Fruit fly (Drosophila melanogaster) whole organism, embryonic: ENCODE data around the gene Rpp30.

Experiments
- BEAF-32 ChIP-seq: fragments of 200-800 bp; sonication (Bioruptor generic); optimal IDR thresholded peaks from 3 replicates; lab custom pipeline; 2017; ENCODE audit warnings: missing biosample characterization, missing genetic modification characterization, mild to moderate bottlenecking, moderate library complexity, missing genetic modification reagents
- BtbVII ChIP-seq: fragments of 200-800 bp; sonication (Bioruptor generic); optimal IDR thresholded peaks from 3 replicates; lab custom pipeline; 2017; ENCODE audit warnings: missing biosample characterization, mild to moderate bottlenecking, missing genetic modification characterization
- CG12219 ChIP-seq: fragments of 200-800 bp; sonication (Bioruptor generic); optimal IDR thresholded peaks from 3 replicates; lab custom pipeline; 2018; ENCODE audit warnings: missing biosample characterization, mild to moderate bottlenecking, missing genetic modification characterization
- CG12659 ChIP-seq: fragments of 200-800 bp; sonication (Bioruptor generic); optimal IDR thresholded peaks from 3 replicates; lab custom pipeline; 2017; ENCODE audit warnings: mild to moderate bottlenecking, missing biosample characterization, missing genetic modification reagents, missing genetic modification characterization
- CG13894 ChIP-seq: fragments of 200-800 bp; sonication (Bioruptor generic); optimal IDR thresholded peaks from 3 replicates; lab custom pipeline; 2018; ENCODE audit warnings: missing biosample characterization, mild to moderate bottlenecking, missing genetic modification characterization, moderate library complexity
- CG14860 ChIP-seq: fragments of 200-800 bp; sonication (Bioruptor generic); IDR thresholded peaks from 3 replicates; pipeline ENCODE4 v1.3.6; 2022; ENCODE audit warnings: missing biosample characterization, missing genetic modification characterization; ENCODE audit not compliant: partially characterized antibody
- CG1529 ChIP-seq: fragments of 200-800 bp; sonication (Bioruptor generic); optimal IDR thresholded peaks from 3 replicates; lab custom pipeline; 2018; ENCODE audit warnings: missing biosample characterization, missing genetic modification characterization
- CG15601 ChIP-seq: fragments of 200-800 bp; sonication (Bioruptor generic); optimal IDR thresholded peaks from 3 replicates; lab custom pipeline; 2019; ENCODE audit warnings: missing biosample characterization, mild to moderate bottlenecking, missing genetic modification characterization, moderate library complexity
- CG18476 ChIP-seq: fragments of 200-800 bp; sonication (Bioruptor generic); optimal IDR thresholded peaks from 2 replicates; lab custom pipeline; 2016; ENCODE audit warnings: missing biosample characterization, mild to moderate bottlenecking, missing genetic modification characterization
- CG2116 ChIP-seq: fragments of 200-800 bp; sonication (Bioruptor generic); optimal IDR thresholded peaks from 3 replicates; lab custom pipeline; 2018; ENCODE audit warnings: missing biosample characterization, mild to moderate bottlenecking, missing genetic modification characterization
- CG2120 ChIP-seq: fragments of 200-800 bp; sonication (Bioruptor generic); optimal IDR thresholded peaks from 3 replicates; lab custom pipeline; 2016; ENCODE audit warnings: missing biosample characterization, missing genetic modification characterization
- CG2129 ChIP-seq: fragments of 200-800 bp; sonication (Bioruptor generic); IDR thresholded peaks from 2 replicates; pipeline ENCODE4 v1.3.6; 2022; ENCODE audit warnings: missing biosample characterization, missing genetic modification characterization; ENCODE audit not compliant: partially characterized antibody
- CG32772 ChIP-seq: fragments of 200-800 bp; sonication (Bioruptor generic); IDR thresholded peaks from 2 replicates; pipeline ENCODE4 v1.3.6; 2022; ENCODE audit warnings: missing biosample characterization, missing genetic modification characterization
- CG33213 ChIP-seq: fragments of 200-800 bp; sonication (Bioruptor generic); optimal IDR thresholded peaks from 3 replicates; lab custom pipeline; 2016; ENCODE audit warnings: missing biosample characterization, missing genetic modification characterization
- CG34376 ChIP-seq: fragments of 200-800 bp; sonication (Bioruptor generic); optimal IDR thresholded peaks from 2 replicates; lab custom pipeline; 2018; ENCODE audit warnings: missing biosample characterization, mild to moderate bottlenecking, missing genetic modification characterization
- CG4282 ChIP-seq: fragments of 200-800 bp; sonication (Bioruptor generic); optimal IDR thresholded peaks from 2 replicates; lab custom pipeline; 2016; ENCODE audit warnings: missing biosample characterization, missing genetic modification characterization
- CG7271 ChIP-seq: fragments of 200-800 bp; sonication (Bioruptor generic); optimal IDR thresholded peaks from 2 replicates; lab custom pipeline; 2018; ENCODE audit warnings: missing biosample characterization, mild to moderate bottlenecking, missing genetic modification characterization, moderate library complexity
- CG7556 ChIP-seq: fragments of 200-800 bp; sonication (Bioruptor generic); optimal IDR thresholded peaks from 2 replicates; lab custom pipeline; 2017; ENCODE audit warnings: missing biosample characterization, mild to moderate bottlenecking, missing genetic modification characterization
- CG7963 ChIP-seq: fragments of 200-800 bp; sonication (Bioruptor generic); IDR thresholded peaks from 3 replicates; pipeline ENCODE4 v1.3.6; 2022; ENCODE audit warnings: missing biosample characterization, missing genetic modification characterization; ENCODE audit not compliant: partially characterized antibody
- CG7987 ChIP-seq: fragments of 200-800 bp; sonication (Bioruptor generic); optimal IDR thresholded peaks from 2 replicates; lab custom pipeline; 2018; ENCODE audit warnings: missing biosample characterization, mild to moderate bottlenecking, missing genetic modification characterization, moderate library complexity
- CG8089 ChIP-seq: fragments of 200-800 bp; sonication (Bioruptor generic); optimal IDR thresholded peaks from 3 replicates; lab custom pipeline; 2016; ENCODE audit warnings: missing biosample characterization, missing genetic modification characterization
- CG8478 ChIP-seq: fragments of >200 bp; optimal IDR thresholded peaks from 2 replicates; lab custom pipeline; 2018
- CG8944 ChIP-seq: fragments of 200-800 bp; sonication (Bioruptor generic); optimal IDR thresholded peaks from 3 replicates; lab custom pipeline; 2016; ENCODE audit warnings: missing biosample characterization, missing genetic modification characterization
- CG9727 ChIP-seq: fragments of 200-800 bp; sonication (Bioruptor generic); optimal IDR thresholded peaks from 3 replicates; lab custom pipeline; 2017; ENCODE audit warnings: missing biosample characterization, mild to moderate bottlenecking, missing genetic modification characterization
- CG9797 ChIP-seq: fragments of 200-800 bp; sonication (Bioruptor generic); optimal IDR thresholded peaks from 3 replicates; lab custom pipeline; 2018; ENCODE audit warnings: missing biosample characterization, mild to moderate bottlenecking, missing genetic modification characterization
- Camta ChIP-seq: fragments of 200-800 bp; sonication (Bioruptor generic); optimal IDR thresholded peaks from 2 replicates; lab custom pipeline; 2016; ENCODE audit warnings: missing biosample characterization, missing genetic modification characterization
- Dfd ChIP-seq, 2 experiments: fragments of >200 bp; optimal IDR thresholded peaks; 2 replicates each; lab custom pipeline; 2017; ENCODE audit warnings: missing biosample characterization in 2 of 2, missing genetic modification characterization in 2 of 2
- Elba2 ChIP-seq: fragments of 200-800 bp; sonication (Bioruptor generic); optimal IDR thresholded peaks from 3 replicates; lab custom pipeline; 2016; ENCODE audit warnings: missing biosample characterization, missing genetic modification characterization
- GATAe ChIP-seq: fragments of 200-800 bp; sonication (Bioruptor generic); conservative IDR thresholded peaks from 2 replicates; pipeline ENCODE4 v1.3.6; 2022; ENCODE audit warnings: missing biosample characterization, missing genetic modification characterization
- Gug ChIP-seq: fragments of 200-800 bp; sonication (Bioruptor generic); IDR thresholded peaks from 4 replicates; pipeline ENCODE4 v1.3.6; 2022; ENCODE audit warnings: missing biosample characterization, missing genetic modification characterization
- HLH4C ChIP-seq: fragments of 200-800 bp; sonication (Bioruptor generic); IDR thresholded peaks from 3 replicates; pipeline ENCODE4 v1.3.6; 2022; ENCODE audit warnings: missing biosample characterization, missing genetic modification characterization; ENCODE audit not compliant: partially characterized antibody
- MBD-R2 ChIP-seq: fragments of 200-800 bp; sonication (Bioruptor generic); IDR thresholded peaks from 2 replicates; pipeline ENCODE4 v1.3.6; 2022; ENCODE audit warnings: missing biosample characterization, missing genetic modification characterization
- Meics ChIP-seq: fragments of 200-800 bp; sonication (Bioruptor generic); optimal IDR thresholded peaks from 2 replicates; lab custom pipeline; 2017; ENCODE audit warnings: missing biosample characterization, mild to moderate bottlenecking, missing genetic modification characterization
- Myb ChIP-seq: fragments of 200-800 bp; sonication (Bioruptor generic); optimal IDR thresholded peaks from 2 replicates; lab custom pipeline; 2016; ENCODE audit warnings: missing biosample characterization, missing genetic modification characterization
- Poxn ChIP-seq: fragments of 200-800 bp; sonication (Bioruptor generic); IDR thresholded peaks from 2 replicates; pipeline ENCODE4 v1.3.6; 2022; ENCODE audit warnings: missing biosample characterization, missing genetic modification characterization
- TFAM ChIP-seq: fragments of 200-800 bp; sonication (Bioruptor generic); optimal IDR thresholded peaks from 2 replicates; lab custom pipeline; 2017; ENCODE audit warnings: missing biosample characterization, missing genetic modification characterization, inconsistent platforms
- Tbp ChIP-seq: fragments of >200 bp; optimal IDR thresholded peaks from 2 replicates; lab custom pipeline; 2018; ENCODE audit warnings: missing biosample characterization, missing genetic modification characterization
- YL-1 ChIP-seq: fragments of 200-800 bp; sonication (Bioruptor generic); optimal IDR thresholded peaks from 3 replicates; lab custom pipeline; 2017; ENCODE audit warnings: missing biosample characterization, mild to moderate bottlenecking, missing genetic modification characterization
- bigmax ChIP-seq: fragments of 200-800 bp; sonication (Bioruptor generic); optimal IDR thresholded peaks from 2 replicates; lab custom pipeline; 2018; ENCODE audit warnings: missing biosample characterization, mild to moderate bottlenecking, missing genetic modification characterization
- bsh ChIP-seq, 2 experiments: fragments of 200-800 bp; sonication (Bioruptor generic); optimal IDR thresholded peaks; 2 replicates each; lab custom pipeline; 2017 to 2018; ENCODE audit warnings: mild to moderate bottlenecking in 2 of 2, missing biosample characterization in 2 of 2, missing genetic modification characterization in 2 of 2, moderate library complexity in 1 of 2
- cg ChIP-seq: fragments of 200-800 bp; sonication (Bioruptor generic); optimal IDR thresholded peaks from 3 replicates; lab custom pipeline; 2019; ENCODE audit warnings: missing biosample characterization, mild to moderate bottlenecking, missing genetic modification characterization, moderate library complexity
- gro ChIP-seq: fragments of 200-800 bp; sonication (Bioruptor generic); optimal IDR thresholded peaks from 2 replicates; lab custom pipeline; 2016; ENCODE audit warnings: missing biosample characterization, missing genetic modification characterization
- ind ChIP-seq: fragments of 200-800 bp; sonication (Bioruptor generic); optimal IDR thresholded peaks from 3 replicates; lab custom pipeline; 2016; ENCODE audit warnings: missing biosample characterization, missing genetic modification characterization
- peb ChIP-seq: fragments of 200-800 bp; sonication (Bioruptor generic); IDR thresholded peaks from 2 replicates; pipeline ENCODE4 v1.3.6; 2022; ENCODE audit warnings: missing biosample characterization, missing genetic modification characterization
- pzg ChIP-seq: fragments of 200-800 bp; sonication (Bioruptor generic); optimal IDR thresholded peaks from 3 replicates; lab custom pipeline; 2018; ENCODE audit warnings: missing biosample characterization, mild to moderate bottlenecking, missing genetic modification characterization, moderate library complexity
- repo ChIP-seq: fragments of 200-800 bp; sonication (Bioruptor generic); optimal IDR thresholded peaks from 2 replicates; lab custom pipeline; 2016; ENCODE audit warnings: missing biosample characterization, missing genetic modification characterization
- ssp ChIP-seq: fragments of 200-800 bp; sonication (Bioruptor generic); IDR thresholded peaks from 2 replicates; pipeline ENCODE4 v1.3.6; 2022; ENCODE audit warnings: missing biosample characterization, missing genetic modification characterization
- tin ChIP-seq: fragments of 200-800 bp; sonication (Bioruptor generic); optimal IDR thresholded peaks from 3 replicates; lab custom pipeline; 2016; ENCODE audit warnings: missing biosample characterization, missing genetic modification characterization
- unc-4 ChIP-seq: fragments of 200-800 bp; sonication (Bioruptor generic); IDR thresholded peaks from 2 replicates; pipeline ENCODE4 v1.3.6; 2022; ENCODE audit warnings: missing biosample characterization, missing genetic modification characterization; ENCODE audit not compliant: partially characterized antibody
- wor ChIP-seq: fragments of 200-800 bp; sonication (Bioruptor generic); IDR thresholded peaks from 2 replicates; pipeline ENCODE4 v1.3.6; 2022; ENCODE audit warnings: missing biosample characterization, missing genetic modification characterization

Gene Rpp30

DNA sequence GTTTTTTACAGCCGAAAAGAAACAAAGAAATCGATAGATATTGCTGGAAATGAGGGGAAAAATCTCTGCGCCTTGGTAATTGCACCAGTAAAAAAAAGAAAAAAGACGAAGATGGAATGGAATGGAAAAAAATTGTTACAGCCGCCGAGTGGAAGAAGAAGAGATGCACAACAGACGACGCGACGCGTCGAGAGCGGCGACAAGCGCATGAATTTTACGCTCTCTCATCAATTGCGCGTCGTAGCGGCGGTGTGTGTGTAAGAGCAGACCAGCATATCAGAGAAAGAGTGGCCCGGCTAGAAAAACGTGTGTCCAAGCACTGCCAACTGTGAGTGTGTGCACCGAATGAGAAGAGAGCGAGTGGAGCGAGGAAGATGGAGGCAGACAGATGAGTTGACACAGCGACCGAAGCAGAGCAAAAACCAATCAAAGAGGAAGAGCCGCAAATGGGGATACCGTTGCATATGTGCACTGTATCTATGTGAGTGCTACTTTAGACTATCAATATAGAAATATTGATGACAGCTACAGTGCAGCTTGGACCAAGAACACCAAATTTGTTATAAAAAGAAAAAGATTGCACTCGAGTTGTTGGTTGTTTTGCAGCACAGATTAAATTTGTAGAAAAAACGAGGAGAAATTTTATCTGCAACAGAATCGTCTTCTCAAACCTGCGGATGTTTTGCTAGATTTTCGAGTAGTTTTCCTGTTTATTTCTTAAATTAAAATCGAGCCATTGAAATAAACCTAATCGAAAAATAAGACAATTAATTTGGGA lies 2.9 kb downstream of the Rpp30 start (continued):
- TF ChIP-seq pzg, result no peak
- TF ChIP-seq CG9797 (GFP tag; lab: Kevin White, UChicago), result no peak
- TF ChIP-seq tin, result no peak
- 0 out of 4 replicates have a peak, but pooled peaks have one; percentile 19 for TF ChIP-seq Gug (GFP tag; lab: Robert Waterston, UW)
- TF ChIP-seq GATAe (GFP tag; lab: Robert Waterston, UW), result no peak
- no peak for TF ChIP-seq CG8089 (GFP tag; lab: Kevin White, UChicago)
- TF ChIP-seq ssp (GFP tag; lab: Robert Waterston, UW), result no peak
- TF ChIP-seq peb (GFP tag; lab: Robert Waterston, UW), result no peak
- TF ChIP-seq cg, result peak; percentile 88
- TF ChIP-seq bigmax (GFP tag; lab: Kevin White, UChicago), result no peak
- no peak for TF ChIP-seq CG14860 (GFP tag; lab: Robert Waterston, UW)
- no peak for TF ChIP-seq CG18476 (GFP tag; lab: Kevin White, UChicago)
- no peak for TF ChIP-seq Dfd (GFP tag; optimal IDR thresholded peaks at IDR 0.05; lab: Kevin White, UChicago)
- TF ChIP-seq CG15601 (tag; lab: Kevin White, UChicago), result peak; percentile 0
- TF ChIP-seq CG8478 (lab: Kevin White, UChicago), result peak; percentile 20
- TF ChIP-seq Myb (GFP tag; lab: Kevin White, UChicago), result no peak
- TF ChIP-seq CG32772 (GFP tag; lab: Robert Waterston, UW), result no peak
- TF ChIP-seq CG12659 (GFP tag; lab: Kevin White, UChicago), result no peak
- no peak for TF ChIP-seq gro (GFP tag; lab: Kevin White, UChicago)
- no peak for TF ChIP-seq CG4282 (GFP tag; lab: Kevin White, UChicago)
- no peak for TF ChIP-seq MBD-R2 (GFP tag; lab: Robert Waterston, UW)
- TF ChIP-seq CG9727 (GFP tag; lab: Kevin White, UChicago), result no peak
- peak; percentile 13 for TF ChIP-seq YL-1 (GFP tag; lab: Kevin White, UChicago)
- no peak for TF ChIP-seq CG2116 (GFP tag; lab: Kevin White, UChicago)
- TF ChIP-seq CG7556 (GFP tag; lab: Kevin White, UChicago), result peak; percentile 22
- no peak for TF ChIP-seq HLH4C
- no peak for TF ChIP-seq CG1529 (GFP tag; lab: Kevin White, UChicago)
- no peak for TF ChIP-seq Poxn
- TF ChIP-seq Meics, result no peak
- no peak for TF ChIP-seq Elba2 (GFP tag; lab: Kevin White, UChicago)
- TF ChIP-seq CG33213 (GFP tag; lab: Kevin White, UChicago), result no peak
- no peak for TF ChIP-seq CG2120 (GFP tag; lab: Kevin White, UChicago)
- no peak for TF ChIP-seq ind (GFP tag; lab: Kevin White, UChicago)
- no peak for TF ChIP-seq repo (GFP tag; lab: Kevin White, UChicago)
- no peak for TF ChIP-seq CG12219
- peak; percentile 23 to 44 for TF ChIP-seq bsh (GFP tag; optimal IDR thresholded peaks at IDR 0.05; lab: Kevin White, UChicago)
- no peak for TF ChIP-seq BtbVII
- peak; percentile 21 for TF ChIP-seq CG34376 (GFP tag; lab: Kevin White, UChicago)
- TF ChIP-seq CG8944 (GFP tag; lab: Kevin White, UChicago), result peak; percentile 10
- TF ChIP-seq TFAM (GFP tag; lab: Kevin White, UChicago), result no peak
- no peak; the same call in 1 of the 2 replicates for TF ChIP-seq unc-4 (GFP tag; lab: Robert Waterston, UW)
- no peak for TF ChIP-seq CG7963 (GFP tag; lab: Robert Waterston, UW)
- TF ChIP-seq BEAF-32 (GFP tag; lab: Kevin White, UChicago), result no peak
- no peak for TF ChIP-seq CG7271 (tag; lab: Kevin White, UChicago)
- TF ChIP-seq CG2129 (GFP tag; lab: Robert Waterston, UW), result 0 out of 2 replicates have a peak, but pooled peaks have one; percentile 11
- no peak for TF ChIP-seq wor (GFP tag; lab: Robert Waterston, UW)
- TF ChIP-seq Camta (GFP tag; lab: Kevin White, UChicago), result no peak
- TF ChIP-seq CG7987 (GFP tag; lab: Kevin White, UChicago), result peak; percentile 22
- TF ChIP-seq CG13894 (tag; lab: Kevin White, UChicago), result no peak
- no peak for TF ChIP-seq Tbp (GFP tag; lab: Kevin White, UChicago)
